Fruit fly (Drosophila melanogaster) whole organism, adult: ENCODE measurements around the gene CG32079.

ENCODE experiments used
- CG11617 ChIP-seq: fragments of 200-800 bp; sonication (Bioruptor generic); optimal IDR thresholded peaks from 2 replicates; lab custom pipeline; 2017; ENCODE audit warnings: mild to moderate bottlenecking, missing biosample characterization, missing genetic modification reagents, missing genetic modification characterization
- CG12768 ChIP-seq: fragments of 200-800 bp; sonication (Bioruptor generic); optimal IDR thresholded peaks from 2 replicates; lab custom pipeline; 2017; ENCODE audit warnings: missing biosample characterization, missing genetic modification characterization, mild to moderate bottlenecking, moderate library complexity, missing genetic modification reagents
- CG14711 ChIP-seq: fragments of 200-800 bp; sonication (Bioruptor generic); optimal IDR thresholded peaks from 2 replicates; lab custom pipeline; 2018; ENCODE audit warnings: missing biosample characterization, mild to moderate bottlenecking, missing genetic modification characterization, moderate library complexity
- CG1620 ChIP-seq: fragments of 200-800 bp; sonication (Bioruptor generic); optimal IDR thresholded peaks from 2 replicates; lab custom pipeline; 2016; ENCODE audit warnings: missing biosample characterization, missing genetic modification characterization
- CG33017 ChIP-seq: fragments of 200-800 bp; sonication (Bioruptor generic); optimal IDR thresholded peaks from 2 replicates; lab custom pipeline; 2018; ENCODE audit warnings: missing biosample characterization, mild to moderate bottlenecking, missing genetic modification characterization, moderate library complexity
- CG5204 ChIP-seq: fragments of 200-800 bp; sonication (Bioruptor generic); optimal IDR thresholded peaks from 2 replicates; lab custom pipeline; 2016; ENCODE audit warnings: missing biosample characterization, missing genetic modification characterization
- CG7045 ChIP-seq: fragments of 200-800 bp; sonication (Bioruptor generic); optimal IDR thresholded peaks from 2 replicates; lab custom pipeline; 2017; ENCODE audit warnings: missing biosample characterization, mild to moderate bottlenecking, missing genetic modification characterization
- CG7101 ChIP-seq: fragments of 200-800 bp; sonication (Bioruptor generic); optimal IDR thresholded peaks from 2 replicates; lab custom pipeline; 2018; ENCODE audit warnings: missing biosample characterization, mild to moderate bottlenecking, missing genetic modification characterization, moderate library complexity
- Clk ChIP-seq: fragments of 200-800 bp; sonication (Bioruptor generic); optimal IDR thresholded peaks from 2 replicates; lab custom pipeline; 2017; ENCODE audit warnings: missing biosample characterization, missing genetic modification characterization
- Crg-1 ChIP-seq: fragments of 200-800 bp; sonication (Bioruptor generic); optimal IDR thresholded peaks from 2 replicates; lab custom pipeline; 2016; ENCODE audit warnings: missing biosample characterization, missing genetic modification characterization
- Hr96 ChIP-seq: fragments of 200-800 bp; sonication (Bioruptor generic); optimal IDR thresholded peaks from 2 replicates; lab custom pipeline; 2016; ENCODE audit warnings: missing biosample characterization, missing genetic modification characterization
- Mnt ChIP-seq: fragments of 200-800 bp; sonication (Bioruptor generic); optimal IDR thresholded peaks from 2 replicates; lab custom pipeline; 2016; ENCODE audit warnings: missing biosample characterization, mild to moderate bottlenecking, missing genetic modification characterization
- bab1 ChIP-seq: fragments of 200-800 bp; sonication (Bioruptor generic); optimal IDR thresholded peaks from 3 replicates; lab custom pipeline; 2019; ENCODE audit warnings: missing biosample characterization, mild to moderate bottlenecking, missing genetic modification characterization, moderate library complexity
- cic ChIP-seq: fragments of 200-800 bp; sonication (Bioruptor generic); optimal IDR thresholded peaks from 2 replicates; lab custom pipeline; 2017; ENCODE audit warnings: missing biosample characterization, mild to moderate bottlenecking, missing genetic modification characterization, moderate library complexity
- cnc ChIP-seq, 2 experiments: fragments of >200 bp; optimal IDR thresholded peaks; 2 replicates each; lab custom pipeline; 2017
- kay ChIP-seq: fragments of 200-800 bp; sonication (Bioruptor generic); peaks from one replicate; lab custom pipeline; 2016; ENCODE audit warnings: missing biosample characterization, missing genetic modification characterization, borderline replicate concordance
- ovo ChIP-seq: fragments of 200-800 bp; sonication (Bioruptor generic); optimal IDR thresholded peaks from 2 replicates; lab custom pipeline; 2016; ENCODE audit warnings: missing biosample characterization, missing genetic modification characterization
- pad ChIP-seq: fragments of 200-800 bp; sonication (Bioruptor generic); optimal IDR thresholded peaks from 3 replicates; lab custom pipeline; 2017; ENCODE audit warnings: missing biosample characterization, missing genetic modification characterization, mild to moderate bottlenecking, moderate library complexity, missing genetic modification reagents
- tj ChIP-seq: fragments of 200-800 bp; sonication (Bioruptor generic); optimal IDR thresholded peaks from 3 replicates; lab custom pipeline; 2017; ENCODE audit warnings: missing biosample characterization, mild to moderate bottlenecking, missing genetic modification characterization, moderate library complexity
- toe ChIP-seq: fragments of 200-800 bp; sonication (Bioruptor generic); optimal IDR thresholded peaks from 2 replicates; lab custom pipeline; 2016; ENCODE audit warnings: missing biosample characterization, missing genetic modification characterization

CG32079 gene

dm6 chr3L:11025261-11025660 lies at the start of gene CG32079:
CG32079 (plus strand) TSS chr3L:11025561.
- TF ChIP-seq Clk (GFP tag; lab: Kevin White, UChicago): no peak
- no peak for TF ChIP-seq pad (GFP tag; lab: Kevin White, UChicago)
- TF ChIP-seq Hr96 (GFP tag; lab: Kevin White, UChicago): no peak
- TF ChIP-seq Mnt (GFP tag; lab: Kevin White, UChicago): no peak
- no peak for TF ChIP-seq cnc (optimal IDR thresholded peaks at IDR 0.05; lab: Kevin White, UChicago)
- no peak for TF ChIP-seq bab1 (GFP tag; lab: Kevin White, UChicago)
- TF ChIP-seq CG5204 (GFP tag; lab: Kevin White, UChicago): no peak
- no peak for TF ChIP-seq CG1620 (GFP tag; lab: Kevin White, UChicago)
- TF ChIP-seq Crg-1 (GFP tag; lab: Kevin White, UChicago): no peak
- TF ChIP-seq CG7101 (tag; lab: Kevin White, UChicago): no peak
- TF ChIP-seq ovo (GFP tag; lab: Kevin White, UChicago): no peak
- TF ChIP-seq CG33017 (tag; lab: Kevin White, UChicago): no peak
- no peak for TF ChIP-seq CG12768 (GFP tag; lab: Kevin White, UChicago)
- no peak for TF ChIP-seq toe (GFP tag; lab: Kevin White, UChicago)
- TF ChIP-seq CG7045: no peak
- TF ChIP-seq CG11617 (GFP tag; lab: Kevin White, UChicago): no peak
- TF ChIP-seq CG14711 (tag; lab: Kevin White, UChicago): no peak

- TF ChIP-seq Hr96 (GFP tag; lab: Kevin White, UChicago) (no peak), CG7045 (no peak), cic (GFP tag; lab: Kevin White, UChicago) (no peak), CG7101 (tag; lab: Kevin White, UChicago) (no peak), CG5204 (GFP tag; lab: Kevin White, UChicago) (no peak), tj (no peak), bab1 (GFP tag; lab: Kevin White, UChicago) (no peak), cnc (optimal IDR thresholded peaks at IDR 0.05; lab: Kevin White, UChicago) (no peak), CG1620 (GFP tag; lab: Kevin White, UChicago) (no peak), ovo (GFP tag; lab: Kevin White, UChicago) (no peak), kay (no peak), CG11617 (GFP tag; lab: Kevin White, UChicago) (no peak), Mnt (GFP tag; lab: Kevin White, UChicago) (no peak), pad (GFP tag; lab: Kevin White, UChicago) (no peak)
These were observed 48.9 kb upstream of the CG32079 start for dm6 chr3L:10976478-10976877.

DNA sequence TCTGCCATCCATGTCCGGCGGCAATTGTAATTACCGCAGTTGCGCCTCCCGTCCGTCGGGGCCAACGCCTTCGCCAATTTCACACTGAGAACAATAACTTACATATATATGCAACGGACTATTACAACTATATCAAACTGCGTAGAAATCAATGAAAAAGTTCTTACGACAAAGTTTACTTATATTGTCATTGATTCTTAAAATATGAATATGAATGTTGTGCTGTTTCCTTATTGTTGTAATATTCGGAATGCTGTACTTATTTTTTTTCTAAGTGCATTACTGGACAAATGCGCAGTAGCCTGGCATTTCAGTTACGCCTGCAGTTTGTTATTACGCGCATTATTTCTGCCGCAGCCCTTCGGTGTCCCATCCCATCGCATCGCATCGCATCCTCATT lies 47.9 kb upstream of the CG32079 start:
- no peak for TF ChIP-seq cic (GFP tag; lab: Kevin White, UChicago)

DNA sequence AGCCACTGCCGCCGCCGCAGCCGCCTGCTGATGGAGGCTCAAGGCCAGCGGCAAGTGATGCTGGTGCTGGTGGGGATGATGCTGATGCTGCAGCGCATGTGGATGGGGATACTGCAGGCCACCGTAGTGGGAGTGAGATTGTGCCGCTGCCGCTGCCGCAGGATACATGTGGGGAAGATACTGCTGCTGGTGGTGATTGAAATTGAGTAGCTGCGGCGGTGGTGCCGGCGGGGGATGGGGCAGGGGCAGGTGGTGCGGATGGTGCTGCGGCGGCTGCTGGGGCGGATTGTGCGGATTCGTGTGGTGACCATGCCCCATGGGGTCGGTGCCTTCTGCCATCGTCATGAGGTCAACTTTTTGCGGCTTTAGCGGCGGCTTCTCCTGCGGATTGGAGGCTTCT lies 40.8 kb upstream of the CG32079 start:
- no peak for TF ChIP-seq cic (GFP tag; lab: Kevin White, UChicago)
- no peak for TF ChIP-seq CG1620 (GFP tag; lab: Kevin White, UChicago)

dm6 chr3L:10985592-10985991 lies 39.8 kb upstream of the CG32079 start:
- TF ChIP-seq CG11617 (GFP tag; lab: Kevin White, UChicago) (no peak), pad (GFP tag; lab: Kevin White, UChicago) (no peak), CG14711 (tag; lab: Kevin White, UChicago) (no peak), CG33017 (tag; lab: Kevin White, UChicago) (no peak), CG5204 (GFP tag; lab: Kevin White, UChicago) (no peak)

- no peak for TF ChIP-seq CG7101 (tag; lab: Kevin White, UChicago)
- no peak for TF ChIP-seq cic (GFP tag; lab: Kevin White, UChicago)
- TF ChIP-seq CG7045: no peak
- TF ChIP-seq Mnt (GFP tag; lab: Kevin White, UChicago): no peak
- TF ChIP-seq ovo (GFP tag; lab: Kevin White, UChicago): no peak
- TF ChIP-seq CG33017 (tag; lab: Kevin White, UChicago): no peak
- no peak for TF ChIP-seq CG12768 (GFP tag; lab: Kevin White, UChicago)
- no peak for TF ChIP-seq pad (GFP tag; lab: Kevin White, UChicago)
- no peak for TF ChIP-seq CG1620 (GFP tag; lab: Kevin White, UChicago)
- no peak for TF ChIP-seq tj
- TF ChIP-seq CG14711 (tag; lab: Kevin White, UChicago): no peak
- TF ChIP-seq toe (GFP tag; lab: Kevin White, UChicago): no peak
- no peak for TF ChIP-seq cnc (optimal IDR thresholded peaks at IDR 0.05; lab: Kevin White, UChicago)
- TF ChIP-seq CG11617 (GFP tag; lab: Kevin White, UChicago): no peak
- no peak for TF ChIP-seq Hr96 (GFP tag; lab: Kevin White, UChicago)
These were observed 38.7 kb upstream of the CG32079 start for dm6 chr3L:10986613-10987012.

DNA sequence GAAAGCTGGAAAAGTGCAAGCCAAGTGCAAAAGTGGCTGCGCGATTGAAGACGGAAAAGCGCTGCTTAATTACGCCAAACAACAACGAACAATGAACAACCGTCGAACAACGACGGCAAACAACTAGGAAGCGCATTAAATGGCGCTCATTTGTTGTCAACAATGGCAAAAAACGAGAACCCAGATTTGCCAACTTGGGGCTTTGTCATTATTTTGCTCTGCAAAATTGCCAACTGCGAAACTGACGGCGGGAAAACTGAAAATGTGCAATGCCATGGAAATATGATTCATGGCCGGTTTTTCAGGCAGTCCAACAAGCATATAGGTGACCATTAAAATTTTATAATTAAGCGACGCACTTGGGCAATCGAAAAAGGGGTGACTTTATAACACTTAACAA lies 36.8 kb upstream of the CG32079 start:
- TF ChIP-seq tj (peak; percentile 98), Hr96 (GFP tag; lab: Kevin White, UChicago) (no peak)
